Worm (Caenorhabditis elegans) whole organism, mixed stage, embryonic: Measurements from ENCODE around the gene T05H10.8.

ENCODE experiments used
- ceh-43 ChIP-seq: fragments of 200-800 bp; sonication (Bioruptor generic); optimal IDR thresholded peaks from 2 replicates; lab custom pipeline; 2018; ENCODE audit warnings: mild to moderate bottlenecking, missing genetic modification characterization, moderate library complexity, missing compliant biosample characterization
- elt-1 ChIP-seq: sonication (generic microtip); optimal IDR thresholded peaks from 2 replicates; lab custom pipeline; 2017; ENCODE audit warnings: missing genetic modification characterization, mild to moderate bottlenecking, missing compliant biosample characterization, antibody characterized with exemption, moderate library complexity, borderline replicate concordance; ENCODE audit not compliant: insufficient read depth
- elt-3 ChIP-seq: fragments of 150-350 bp; optimal IDR thresholded peaks from 2 replicates; lab custom pipeline; 2014; ENCODE audit warnings: missing biosample characterization, missing genetic modification characterization
- lin-13 ChIP-seq: fragments of 150-350 bp; optimal IDR thresholded peaks from 2 replicates; lab custom pipeline; 2014; ENCODE audit warnings: missing biosample characterization, missing genetic modification characterization
- mls-2 ChIP-seq: sonication (generic microtip); optimal IDR thresholded peaks from 2 replicates; lab custom pipeline; 2016; ENCODE audit warnings: mild to moderate bottlenecking, missing genetic modification characterization, moderate library complexity, missing compliant biosample characterization
- nhr-12 ChIP-seq: fragments of 150-350 bp; optimal IDR thresholded peaks from 2 replicates; lab custom pipeline; 2014; ENCODE audit warnings: missing biosample characterization, missing genetic modification characterization
- nhr-76 ChIP-seq: sonication (generic microtip); optimal IDR thresholded peaks from 2 replicates; lab custom pipeline; 2017; ENCODE audit warnings: missing biosample characterization, missing genetic modification characterization
- snpc-4 ChIP-seq: fragments of 150-350 bp; optimal IDR thresholded peaks from 2 replicates; lab custom pipeline; 2014; ENCODE audit warnings: missing biosample characterization, missing genetic modification characterization
- sptf-1 ChIP-seq: sonication (generic microtip); optimal IDR thresholded peaks from 2 replicates; lab custom pipeline; 2017; ENCODE audit warnings: mild to moderate bottlenecking, missing genetic modification characterization, moderate library complexity, missing compliant biosample characterization
- unc-39 ChIP-seq: fragments of 150-350 bp; optimal IDR thresholded peaks from 2 replicates; lab custom pipeline; 2014; ENCODE audit warnings: missing biosample characterization, missing genetic modification characterization
- unc-62 ChIP-seq: fragments of 150-350 bp; optimal IDR thresholded peaks from 2 replicates; lab custom pipeline; 2014; ENCODE audit warnings: missing biosample characterization, missing genetic modification reagents, missing genetic modification characterization

DNA sequence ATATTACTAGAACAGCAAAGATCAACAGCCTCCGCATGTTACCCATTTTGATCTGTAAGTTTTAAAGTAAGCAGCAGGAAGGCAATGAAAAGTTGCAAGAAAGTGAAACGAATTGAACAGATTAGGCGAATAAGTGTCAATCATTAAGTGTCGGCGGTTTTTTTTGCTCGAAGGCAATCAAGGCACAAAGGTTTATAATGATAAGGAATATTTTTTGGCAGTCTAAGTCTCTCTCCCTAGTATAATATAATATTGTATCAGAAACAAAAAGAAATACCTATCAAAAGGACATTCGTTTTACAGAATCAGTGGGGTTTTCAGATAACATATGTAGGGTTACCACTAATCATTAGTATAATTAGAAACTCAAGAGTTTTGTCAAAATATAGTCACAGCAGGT is 26.2 kb upstream of the T05H10.8 start, which contains the start of gene nrf-6:
- TF ChIP-seq unc-39 (tag; lab: Kevin White, UChicago), result no peak
- no peak for TF ChIP-seq unc-62 (GFP tag; lab: Kevin White, UChicago)
- TF ChIP-seq mls-2 (tag; lab: Kevin White, UChicago), result no peak
- TF ChIP-seq sptf-1 (tag; lab: Kevin White, UChicago), result no peak
- no peak for TF ChIP-seq snpc-4 (tag; lab: Kevin White, UChicago)
- no peak for TF ChIP-seq elt-1 (tag; lab: Kevin White, UChicago)
- TF ChIP-seq nhr-76 (tag; lab: Kevin White, UChicago), result no peak
- no peak for TF ChIP-seq nhr-12 (tag; lab: Kevin White, UChicago)
- TF ChIP-seq lin-13, result no peak
- TF ChIP-seq ceh-43, result no peak
- TF ChIP-seq elt-3 (tag; lab: Kevin White, UChicago), result no peak
